Fruit fly (Drosophila melanogaster): ENCODE measurements around the gene RpL13A.

RpL13A gene

dm6 chr3R:5672658-5673217 is 48.5 kb downstream of the RpL13A start (continued):
- TF ChIP-seq CG17568 (GFP tag; optimal IDR thresholded peaks at IDR 0.05) (peak; percentile 93), CG1792 (GFP tag; optimal IDR thresholded peaks at IDR 0.05) (peak; percentile 56), Sry-β (GFP tag; optimal IDR thresholded peaks at IDR 0.05) (no peak), CG3407 (GFP tag; optimal IDR thresholded peaks at IDR 0.05) (peak; percentile 91), Six4 (GFP tag; optimal IDR thresholded peaks at IDR 0.05) (peak; percentile 57), ase (GFP tag; IDR thresholded peaks at IDR 0.05) (no peak; the same call in 2 of the 3 replicates), CG10959 (GFP tag; IDR thresholded peaks at IDR 0.05) (no peak), lbe (GFP tag; optimal IDR thresholded peaks at IDR 0.05) (peak; percentile 12), CG4730 (GFP tag; IDR thresholded peaks at IDR 0.05) (peak; percentile 16; the same call in 1 of the 2 replicates), Neu2 (GFP tag; optimal IDR thresholded peaks at IDR 0.05; ENCODE audit: borderline replicate concordance) (no peak), vnd (GFP tag; IDR thresholded peaks at IDR 0.05; ENCODE audit: partially characterized antibody) (no peak), phol (tag; optimal IDR thresholded peaks at IDR 0.05) (no peak), aop (GFP tag; IDR thresholded peaks at IDR 0.05) (no peak), Mrtf (GFP tag; IDR thresholded peaks at IDR 0.05) (no peak), Atf6 (GFP tag; IDR thresholded peaks at IDR 0.05) (peak; percentile 62), nerfin-2 (GFP tag; IDR thresholded peaks at IDR 0.05; ENCODE audit: partially characterized antibody) (no peak), Jarid2 (GFP tag; optimal IDR thresholded peaks at IDR 0.05) (peak; percentile 65), CG8478 (optimal IDR thresholded peaks at IDR 0.05) (no peak), Lpt (GFP tag; optimal IDR thresholded peaks at IDR 0.05) (no peak), dati (GFP tag; IDR thresholded peaks at IDR 0.05) (no peak), CG9215 (GFP tag; IDR thresholded peaks at IDR 0.05) (no peak), mirr (GFP tag; optimal IDR thresholded peaks at IDR 0.05) (peak; percentile 97), NC2α (GFP tag; optimal IDR thresholded peaks at IDR 0.05) (peak; percentile 58), ara (GFP tag; IDR thresholded peaks at IDR 0.05) (peak; percentile 66), CG15696 (tag; optimal IDR thresholded peaks at IDR 0.05) (peak; percentile 80), Oaz (GFP tag; IDR thresholded peaks at IDR 0.05) (no peak), CG14965 (GFP tag; optimal IDR thresholded peaks at IDR 0.05; ENCODE audit: borderline replicate concordance) (peak; percentile 14), pho (GFP tag; optimal IDR thresholded peaks at IDR 0.05) (peak; percentile 18), dimm (GFP tag; IDR thresholded peaks at IDR 0.05) (no peak), CG17328 (GFP tag; IDR thresholded peaks at IDR 0.05) (peak; percentile 57), CG3065 (GFP tag; optimal IDR thresholded peaks at IDR 0.05) (peak; percentile 55), CG2712 (tag; optimal IDR thresholded peaks at IDR 0.05) (peak; percentile 66), wdn (GFP tag; IDR thresholded peaks at IDR 0.05) (0 out of 2 replicates have a peak, but pooled peaks have one; percentile 24), Taf1 (GFP tag; IDR thresholded peaks at IDR 0.05) (0 out of 2 replicates have a peak, but pooled peaks have one; percentile 16), Camta (GFP tag; optimal IDR thresholded peaks at IDR 0.05) (peak; percentile 49), tio (GFP tag; optimal IDR thresholded peaks at IDR 0.05) (no peak), CrebB (tag; optimal IDR thresholded peaks at IDR 0.05) (peak; percentile 92), CG7963 (GFP tag; IDR thresholded peaks at IDR 0.05; ENCODE audit: partially characterized antibody) (no peak), Atf3 (GFP tag; optimal IDR thresholded peaks at IDR 0.05) (peak; percentile 54), CG13775 (GFP tag; optimal IDR thresholded peaks at IDR 0.05) (peak; percentile 39), CG15011 (GFP tag; optimal IDR thresholded peaks at IDR 0.05) (peak; percentile 80), nmo (GFP tag; optimal IDR thresholded peaks at IDR 0.05) (no peak), CG7556 (GFP tag; optimal IDR thresholded peaks at IDR 0.05) (peak; percentile 79), schlank (tag; optimal IDR thresholded peaks at IDR 0.05) (peak; percentile 86), Adf1 (GFP tag; IDR thresholded peaks at IDR 0.05) (peak; percentile 49; the same call in 1 of the 2 replicates), dpn (GFP tag; optimal IDR thresholded peaks at IDR 0.05) (peak; percentile 40 to 41), sim (GFP tag; IDR thresholded peaks at IDR 0.05) (no peak), CG6689 (GFP tag; IDR thresholded peaks at IDR 0.05) (peak; percentile 50), CG6683 (GFP tag; optimal IDR thresholded peaks at IDR 0.05) (peak; percentile 81), CG2202 (tag; optimal IDR thresholded peaks at IDR 0.05) (peak; percentile 87), mam (GFP tag; optimal IDR thresholded peaks at IDR 0.05) (peak; percentile 28)

All from whole organism, embryonic.